Worm (Caenorhabditis elegans) whole organism, late embryonic: Measurements from ENCODE around the gene M02B1.3.
A peak's percentile ranks its signal among the peaks of the same experiment; 100 is the strongest.

Experiments
- C08G9.2 ChIP-seq: sonication (generic microtip); optimal IDR thresholded peaks from 2 replicates; lab custom pipeline; 2016; ENCODE audit warnings: mild to moderate bottlenecking, missing genetic modification characterization, moderate library complexity, missing compliant biosample characterization
- F13H6.1 ChIP-seq: sonication (generic microtip); optimal IDR thresholded peaks from 2 replicates; lab custom pipeline; 2016; ENCODE audit warnings: missing genetic modification characterization, missing compliant biosample characterization
- ama-1 ChIP-seq: fragments of 150-350 bp; optimal IDR thresholded peaks from 2 replicates; lab custom pipeline; 2014
- ceh-14 ChIP-seq: sonication (generic microtip); optimal IDR thresholded peaks from 2 replicates; lab custom pipeline; 2016; ENCODE audit warnings: missing genotype, missing genetic modification characterization, missing compliant biosample characterization
- ceh-18 ChIP-seq: sonication (generic microtip); optimal IDR thresholded peaks from 2 replicates; lab custom pipeline; 2016; ENCODE audit warnings: missing genetic modification characterization, missing compliant biosample characterization
- ceh-2 ChIP-seq: sonication (generic microtip); optimal IDR thresholded peaks from 2 replicates; lab custom pipeline; 2016; ENCODE audit warnings: missing genotype, missing genetic modification characterization, missing compliant biosample characterization
- ceh-31 ChIP-seq: sonication (generic microtip); optimal IDR thresholded peaks from 2 replicates; lab custom pipeline; 2016; ENCODE audit warnings: missing genetic modification characterization, missing compliant biosample characterization
- ceh-34 ChIP-seq: sonication (generic microtip); optimal IDR thresholded peaks from 2 replicates; lab custom pipeline; 2016; ENCODE audit warnings: mild to moderate bottlenecking, missing genetic modification characterization, missing compliant biosample characterization
- ceh-45 ChIP-seq: fragments of 200-800 bp; sonication (Bioruptor generic); IDR thresholded peaks from 2 replicates; pipeline ENCODE4 v1.3.6; 2022; ENCODE audit warnings: missing genetic modification reagents, missing genetic modification characterization, missing compliant biosample characterization
- ceh-48 ChIP-seq: sonication (generic microtip); optimal IDR thresholded peaks from 2 replicates; lab custom pipeline; 2016; ENCODE audit warnings: missing genetic modification characterization, inconsistent platforms, missing compliant biosample characterization
- ceh-6 ChIP-seq: fragments of 200-800 bp; sonication (Bioruptor generic); optimal IDR thresholded peaks from 2 replicates; lab custom pipeline; 2018; ENCODE audit warnings: mild to moderate bottlenecking, missing genetic modification characterization, missing compliant biosample characterization
- che-1 ChIP-seq: sonication (generic microtip); optimal IDR thresholded peaks from 2 replicates; lab custom pipeline; 2016; ENCODE audit warnings: mild to moderate bottlenecking, missing genetic modification characterization, missing compliant biosample characterization
- dmd-4 ChIP-seq: sonication (generic microtip); optimal IDR thresholded peaks from 2 replicates; lab custom pipeline; 2016; ENCODE audit warnings: borderline replicate concordance, missing genetic modification characterization, missing compliant biosample characterization
- dve-1 ChIP-seq: sonication (generic microtip); optimal IDR thresholded peaks from 2 replicates; lab custom pipeline; 2017; ENCODE audit warnings: antibody characterized with exemption, mild to moderate bottlenecking, missing genetic modification characterization, missing compliant biosample characterization
- elt-2 ChIP-seq: sonication (generic microtip); optimal IDR thresholded peaks from 2 replicates; lab custom pipeline; 2016; ENCODE audit warnings: missing genetic modification reagents, missing genetic modification characterization, missing compliant biosample characterization
- ets-4 ChIP-seq: sonication (generic microtip); optimal IDR thresholded peaks from 2 replicates; lab custom pipeline; 2016; ENCODE audit warnings: missing genetic modification characterization, missing compliant biosample characterization
- fax-1 ChIP-seq: sonication (generic microtip); optimal IDR thresholded peaks from 2 replicates; lab custom pipeline; 2016; ENCODE audit warnings: missing genotype, missing genetic modification characterization, missing compliant biosample characterization
- fkh-6 ChIP-seq: sonication (generic microtip); optimal IDR thresholded peaks from 2 replicates; lab custom pipeline; 2016; ENCODE audit warnings: missing genetic modification characterization, missing compliant biosample characterization
- hlh-13 ChIP-seq: fragments of 200-800 bp; sonication (Bioruptor generic); optimal IDR thresholded peaks from 2 replicates; lab custom pipeline; 2018; ENCODE audit warnings: mild to moderate bottlenecking, missing genetic modification characterization, missing compliant biosample characterization
- hlh-6 ChIP-seq: sonication (generic microtip); optimal IDR thresholded peaks from 2 replicates; lab custom pipeline; 2016; ENCODE audit warnings: missing genotype, missing genetic modification characterization, missing compliant biosample characterization
- lim-6 ChIP-seq: sonication (generic microtip); optimal IDR thresholded peaks from 2 replicates; lab custom pipeline; 2016; ENCODE audit warnings: missing genetic modification characterization, missing compliant biosample characterization
- lin-11 ChIP-seq: fragments of 200-800 bp; sonication (Bioruptor generic); optimal IDR thresholded peaks from 2 replicates; lab custom pipeline; 2018; ENCODE audit warnings: mild to moderate bottlenecking, missing genetic modification characterization, missing compliant biosample characterization
- madf-2 ChIP-seq: sonication (generic microtip); optimal IDR thresholded peaks from 2 replicates; lab custom pipeline; 2017; ENCODE audit warnings: missing genetic modification characterization, missing compliant biosample characterization
- nfya-1 ChIP-seq: sonication (generic microtip); optimal IDR thresholded peaks from 2 replicates; lab custom pipeline; 2017; ENCODE audit warnings: missing genetic modification characterization, mild to moderate bottlenecking, missing compliant biosample characterization, antibody characterized with exemption, moderate library complexity
- npax-4 ChIP-seq: sonication (generic microtip); optimal IDR thresholded peaks from 2 replicates; lab custom pipeline; 2016; ENCODE audit warnings: missing genetic modification characterization, missing compliant biosample characterization
- pat-9 ChIP-seq: fragments of 200-800 bp; sonication (Bioruptor generic); optimal IDR thresholded peaks from 2 replicates; lab custom pipeline; 2018; ENCODE audit warnings: mild to moderate bottlenecking, missing genetic modification characterization, moderate library complexity, missing compliant biosample characterization
- pax-1 ChIP-seq: fragments of 150-350 bp; optimal IDR thresholded peaks from 2 replicates; lab custom pipeline; 2014; ENCODE audit warnings: missing biosample characterization, missing genetic modification characterization
- pha-4 ChIP-seq: fragments of 150-350 bp; optimal IDR thresholded peaks from 2 replicates; lab custom pipeline; 2018; ENCODE audit warnings: missing biosample characterization, missing genetic modification reagents, missing genetic modification characterization
- pqm-1 ChIP-seq: sonication (generic microtip); optimal IDR thresholded peaks from 2 replicates; lab custom pipeline; 2016; ENCODE audit warnings: missing genetic modification characterization, missing compliant biosample characterization
- pros-1 ChIP-seq: fragments of 150-350 bp; optimal IDR thresholded peaks from 2 replicates; lab custom pipeline; 2014; ENCODE audit warnings: missing biosample characterization, missing genetic modification reagents, missing genetic modification characterization
- sdc-2 ChIP-seq: sonication (generic microtip); optimal IDR thresholded peaks from 2 replicates; lab custom pipeline; 2016; ENCODE audit warnings: missing genotype, missing genetic modification characterization, missing compliant biosample characterization
- sox-2 ChIP-seq: fragments of 200-800 bp; sonication (Bioruptor generic); IDR thresholded peaks from 2 replicates; pipeline ENCODE4 v1.3.6; 2022; ENCODE audit warnings: missing genetic modification reagents, missing genetic modification characterization, missing compliant biosample characterization
- sox-4 ChIP-seq: sonication (generic microtip); optimal IDR thresholded peaks from 2 replicates; lab custom pipeline; 2017; ENCODE audit warnings: mild to moderate bottlenecking, missing genetic modification characterization, inconsistent platforms, missing compliant biosample characterization
- tbx-2 ChIP-seq: sonication (generic microtip); optimal IDR thresholded peaks from 2 replicates; lab custom pipeline; 2016; ENCODE audit warnings: missing genetic modification characterization, missing compliant biosample characterization
- tbx-7 ChIP-seq: sonication (generic microtip); optimal IDR thresholded peaks from 2 replicates; lab custom pipeline; 2016; ENCODE audit warnings: missing genotype, missing genetic modification characterization, missing compliant biosample characterization
- unc-42 ChIP-seq: sonication (generic microtip); optimal IDR thresholded peaks from 2 replicates; lab custom pipeline; 2016; ENCODE audit warnings: missing genotype, missing genetic modification characterization, missing compliant biosample characterization
- unc-55 ChIP-seq: sonication (generic microtip); optimal IDR thresholded peaks from 2 replicates; lab custom pipeline; 2017; ENCODE audit warnings: missing biosample characterization, missing genetic modification reagents, missing genetic modification characterization
- zip-5 ChIP-seq: sonication (generic microtip); optimal IDR thresholded peaks from 2 replicates; lab custom pipeline; 2016; ENCODE audit warnings: missing genetic modification characterization, missing compliant biosample characterization
- ztf-16 ChIP-seq: sonication (generic microtip); optimal IDR thresholded peaks from 2 replicates; lab custom pipeline; 2017; ENCODE audit warnings: missing genetic modification characterization, missing compliant biosample characterization

Gene M02B1.3

ce11 chrIV:12842121-12842520 lies 5.8 kb downstream of the M02B1.3 start:
- TF ChIP-seq fax-1 (tag; lab: Kevin White, UChicago) (no peak), ceh-6 (no peak), elt-2 (tag; lab: Kevin White, UChicago) (peak; percentile 65)

- TF ChIP-seq nfya-1 (tag; lab: Kevin White, UChicago) = peak; percentile 31
- peak; percentile 28 for TF ChIP-seq unc-42
- peak; percentile 12 for TF ChIP-seq ceh-34 (tag; lab: Kevin White, UChicago)
- no peak for TF ChIP-seq hlh-6 (tag; lab: Kevin White, UChicago)
- TF ChIP-seq unc-55 (GFP tag; lab: Kevin White, UChicago) = peak; percentile 72
Measured at ce11 chrIV:12842895-12843294, 6.6 kb downstream of the M02B1.3 start.

- TF ChIP-seq fax-1 (tag; lab: Kevin White, UChicago) (peak; percentile 13), ceh-2 (tag; lab: Kevin White, UChicago) (no peak), dve-1 (tag; lab: Kevin White, UChicago) (no peak), unc-42 (peak; percentile 27), ztf-16 (tag; lab: Kevin White, UChicago) (no peak), ceh-31 (tag; lab: Kevin White, UChicago) (peak; percentile 42), ets-4 (no peak), pat-9 (tag; lab: Kevin White, UChicago) (no peak), sox-2 (GFP tag; lab: Robert Waterston, UW) (no peak), ceh-34 (tag; lab: Kevin White, UChicago) (no peak), madf-2 (no peak), lin-11 (tag; lab: Kevin White, UChicago) (no peak), ceh-18 (peak; percentile 35), tbx-2 (tag; lab: Kevin White, UChicago) (peak; percentile 11), nfya-1 (tag; lab: Kevin White, UChicago) (peak; percentile 9), pros-1 (tag; lab: Kevin White, UChicago) (no peak), zip-5 (tag; lab: Kevin White, UChicago) (no peak), dmd-4 (tag; lab: Kevin White, UChicago) (no peak), pqm-1 (tag; lab: Kevin White, UChicago) (no peak), ceh-45 (GFP tag; lab: Robert Waterston, UW) (no peak), fkh-6 (tag; lab: Kevin White, UChicago) (no peak), C08G9.2 (no peak), ceh-48 (no peak), sox-4 (no peak), ama-1 (lab: Kevin White, UChicago) (no peak), che-1 (no peak), hlh-13 (GFP tag; lab: Kevin White, UChicago) (no peak), sdc-2 (tag; lab: Kevin White, UChicago) (no peak), ceh-14 (tag; lab: Kevin White, UChicago) (peak; percentile 53), pax-1 (no peak), pha-4 (tag; lab: Kevin White, UChicago) (no peak), tbx-7 (no peak), npax-4 (no peak), lim-6 (tag; lab: Kevin White, UChicago) (no peak), F13H6.1 (tag; lab: Kevin White, UChicago) (no peak), unc-55 (GFP tag; lab: Kevin White, UChicago) (no peak)
- TF ChIP-seq, all 69 proteins: peak for 7
Measured at ce11 chrIV:12845596-12845995, 9.3 kb downstream of the M02B1.3 start, which contains the start of gene txt-19. Gene txt-19, plus strand, starts transcription at chrIV:12845899.
